Worm (Caenorhabditis elegans) whole organism, L1 larva: ENCODE measurements around the gene H20E11.1.

Experiments used
- C16A3.4 ChIP-seq: fragments of 150-350 bp; optimal IDR thresholded peaks from 2 replicates; lab custom pipeline; 2014; ENCODE audit warnings: missing biosample characterization, missing genetic modification characterization
- F16B12.6 ChIP-seq: fragments of 150-350 bp; optimal IDR thresholded peaks from 2 replicates; lab custom pipeline; 2014; ENCODE audit warnings: missing biosample characterization, missing genetic modification characterization
- Y116A8C.19 ChIP-seq: sonication (generic microtip); optimal IDR thresholded peaks from 2 replicates; lab custom pipeline; 2016; ENCODE audit warnings: missing compliant biosample characterization, missing genetic modification characterization, borderline replicate concordance
- aha-1 ChIP-seq: fragments of 150-350 bp; optimal IDR thresholded peaks from 2 replicates; lab custom pipeline; 2014; ENCODE audit warnings: missing biosample characterization, missing genetic modification characterization
- aly-2 ChIP-seq: fragments of 150-350 bp; optimal IDR thresholded peaks from 2 replicates; lab custom pipeline; 2014; ENCODE audit warnings: missing biosample characterization, missing genetic modification characterization
- blmp-1 ChIP-seq: fragments of 150-350 bp; optimal IDR thresholded peaks from 2 replicates; lab custom pipeline; 2014; ENCODE audit warnings: missing biosample characterization, missing genetic modification characterization
- ceh-63 ChIP-seq: fragments of 200-800 bp; sonication (Bioruptor generic); optimal IDR thresholded peaks from 2 replicates; lab custom pipeline; 2018; ENCODE audit warnings: mild to moderate bottlenecking, missing genetic modification characterization, missing compliant biosample characterization
- ceh-88 ChIP-seq: fragments of 200-800 bp; sonication (Bioruptor generic); IDR thresholded peaks from 2 replicates; pipeline ENCODE4 v1.3.6; 2022; ENCODE audit warnings: missing genetic modification characterization, missing compliant biosample characterization
- ceh-90 ChIP-seq: sonication (generic microtip); optimal IDR thresholded peaks from 2 replicates; lab custom pipeline; 2016; ENCODE audit warnings: missing genetic modification characterization, missing compliant biosample characterization
- dpl-1 ChIP-seq, 3 experiments: fragments of 150-350 bp in 2 of 3; sonication (generic microtip) in 1 of 3; optimal IDR thresholded peaks; 2 replicates each; lab custom pipeline; 2014 to 2017; ENCODE audit warnings: missing biosample characterization in 3 of 3, missing genetic modification characterization in 3 of 3, missing genetic modification reagents in 3 of 3
- dsc-1 ChIP-seq: sonication (generic microtip); optimal IDR thresholded peaks from 2 replicates; lab custom pipeline; 2016; ENCODE audit warnings: mild to moderate bottlenecking, missing genetic modification characterization, missing compliant biosample characterization
- efl-1 ChIP-seq, 4 experiments: fragments of 150-350 bp; optimal IDR thresholded peaks in 3 of 4; peaks in 1 of 4; 1 replicate in 1 of 4; 2 replicates in 3 of 4; lab custom pipeline; 2014; ENCODE audit warnings: missing biosample characterization in 2 of 4, missing genetic modification characterization in 2 of 4, missing genetic modification reagents in 2 of 4
- efl-3 ChIP-seq: fragments of 200-800 bp; sonication (Bioruptor generic); optimal IDR thresholded peaks from 2 replicates; lab custom pipeline; 2018; ENCODE audit warnings: mild to moderate bottlenecking, missing genetic modification characterization, missing compliant biosample characterization
- egl-13 ChIP-seq: sonication (generic microtip); optimal IDR thresholded peaks from 2 replicates; lab custom pipeline; 2016; ENCODE audit warnings: missing genotype, missing genetic modification reagents, missing genetic modification characterization, missing compliant biosample characterization
- egl-27 ChIP-seq, 2 experiments: fragments of 150-350 bp in 1 of 2; sonication (generic microtip); optimal IDR thresholded peaks; 3 replicates each; lab custom pipeline; 2017 to 2018; ENCODE audit warnings: missing biosample characterization in 2 of 2, missing genetic modification characterization in 2 of 2, missing genetic modification reagents in 2 of 2
- elt-2 ChIP-seq: sonication (generic microtip); optimal IDR thresholded peaks from 2 replicates; lab custom pipeline; 2016; ENCODE audit warnings: missing genetic modification characterization, mild to moderate bottlenecking, inconsistent platforms, missing compliant biosample characterization, missing genetic modification reagents
- elt-3 ChIP-seq, 6 experiments: fragments of 150-350 bp in 1 of 6; sonication (generic microtip); optimal IDR thresholded peaks; 2 replicates each; lab custom pipeline; 2017 to 2018; ENCODE audit warnings: missing biosample characterization in 6 of 6, missing genetic modification characterization in 6 of 6, inconsistent platforms in 1 of 6
- fkh-10 ChIP-seq: sonication (generic microtip); optimal IDR thresholded peaks from 2 replicates; lab custom pipeline; 2017; ENCODE audit warnings: missing biosample characterization, missing genetic modification reagents, missing genetic modification characterization
- fkh-4 ChIP-seq: sonication (generic microtip); optimal IDR thresholded peaks from 2 replicates; lab custom pipeline; 2016; ENCODE audit warnings: missing compliant biosample characterization, missing genetic modification characterization, borderline replicate concordance
- fos-1 ChIP-seq: fragments of 150-350 bp; optimal IDR thresholded peaks from 2 replicates; lab custom pipeline; 2014; ENCODE audit warnings: missing biosample characterization, missing genetic modification characterization
- grh-1 ChIP-seq: fragments of 200-800 bp; sonication (Bioruptor generic); IDR thresholded peaks from 2 replicates; pipeline ENCODE4 v1.3.6; 2022; ENCODE audit warnings: missing genetic modification reagents, missing genetic modification characterization, missing compliant biosample characterization
- hlh-17 ChIP-seq: fragments of 200-800 bp; sonication (Bioruptor generic); optimal IDR thresholded peaks from 2 replicates; lab custom pipeline; 2018; ENCODE audit warnings: missing genetic modification characterization, mild to moderate bottlenecking, missing compliant biosample characterization, moderate library complexity, borderline replicate concordance
- irx-1 ChIP-seq: sonication (generic microtip); optimal IDR thresholded peaks from 2 replicates; lab custom pipeline; 2016; ENCODE audit warnings: missing genetic modification characterization, missing compliant biosample characterization
- isw-1 ChIP-seq: fragments of 200-800 bp; sonication (Bioruptor generic); IDR thresholded peaks from 2 replicates; pipeline ENCODE4 v1.3.6; 2022; ENCODE audit warnings: missing genetic modification characterization, missing compliant biosample characterization
- jun-1 ChIP-seq: fragments of 150-350 bp; optimal IDR thresholded peaks from 2 replicates; lab custom pipeline; 2014; ENCODE audit warnings: missing biosample characterization, missing genetic modification reagents, missing genetic modification characterization
- lin-14 ChIP-seq: fragments of 200-800 bp; sonication (Bioruptor generic); optimal IDR thresholded peaks from 2 replicates; lab custom pipeline; 2018; ENCODE audit warnings: mild to moderate bottlenecking, missing genetic modification characterization, moderate library complexity, missing compliant biosample characterization
- lin-35 ChIP-seq, 2 experiments: fragments of 150-350 bp; optimal IDR thresholded peaks; 2 replicates each; lab custom pipeline; 2014; ENCODE audit warnings: missing biosample characterization in 2 of 2, missing genetic modification characterization in 2 of 2, missing genetic modification reagents in 2 of 2
- lir-3 ChIP-seq: sonication (generic microtip); optimal IDR thresholded peaks from 2 replicates; lab custom pipeline; 2016; ENCODE audit warnings: mild to moderate bottlenecking, missing genetic modification characterization, moderate library complexity, missing compliant biosample characterization; ENCODE audit not compliant: poor library complexity
- lsy-2 ChIP-seq, 2 experiments: fragments of 150-350 bp; optimal IDR thresholded peaks; 2 replicates each; lab custom pipeline; 2014; ENCODE audit warnings: missing biosample characterization in 2 of 2, missing genetic modification characterization in 2 of 2
- mdl-1 ChIP-seq, 2 experiments: fragments of 150-350 bp; optimal IDR thresholded peaks; 2 replicates each; lab custom pipeline; 2014 to 2017; ENCODE audit warnings: missing biosample characterization in 2 of 2, missing genetic modification characterization in 2 of 2, inconsistent platforms in 1 of 2
- mef-2 ChIP-seq: fragments of 150-350 bp; optimal IDR thresholded peaks from 2 replicates; lab custom pipeline; 2014; ENCODE audit warnings: missing biosample characterization, missing genetic modification characterization
- nhr-11 ChIP-seq: fragments of 150-350 bp; optimal IDR thresholded peaks from 2 replicates; lab custom pipeline; 2014; ENCODE audit warnings: missing biosample characterization, missing genetic modification characterization
- nhr-19 ChIP-seq: fragments of 200-800 bp; sonication (Bioruptor generic); conservative IDR thresholded peaks from 2 replicates; pipeline ENCODE4 v1.3.6; 2022; ENCODE audit warnings: missing genetic modification characterization, missing compliant biosample characterization
- nhr-20 ChIP-seq: sonication (generic microtip); optimal IDR thresholded peaks from 2 replicates; lab custom pipeline; 2016; ENCODE audit warnings: mild to moderate bottlenecking, missing genetic modification characterization, missing compliant biosample characterization
- nhr-237 ChIP-seq: fragments of 150-350 bp; optimal IDR thresholded peaks from 2 replicates; lab custom pipeline; 2014; ENCODE audit warnings: missing biosample characterization, missing genetic modification characterization
- nhr-47 ChIP-seq: sonication (generic microtip); optimal IDR thresholded peaks from 2 replicates; lab custom pipeline; 2016; ENCODE audit warnings: mild to moderate bottlenecking, missing genetic modification characterization, moderate library complexity, missing compliant biosample characterization
- nhr-85 ChIP-seq: sonication (generic microtip); peaks from one replicate; lab custom pipeline; 2016; ENCODE audit warnings: missing genetic modification characterization, inconsistent platforms, missing compliant biosample characterization
- nhr-90 ChIP-seq: sonication (generic microtip); optimal IDR thresholded peaks from 2 replicates; lab custom pipeline; 2016; ENCODE audit warnings: mild to moderate bottlenecking, missing genetic modification characterization, missing compliant biosample characterization; ENCODE audit not compliant: poor library complexity
- pax-3 ChIP-seq: fragments of 200-800 bp; sonication (Bioruptor generic); optimal IDR thresholded peaks from 2 replicates; lab custom pipeline; 2018; ENCODE audit warnings: mild to moderate bottlenecking, missing genetic modification characterization, moderate library complexity, missing compliant biosample characterization
- pqm-1 ChIP-seq: sonication (generic microtip); optimal IDR thresholded peaks from 3 replicates; lab custom pipeline; 2017; ENCODE audit warnings: missing biosample characterization, missing genetic modification characterization
- skn-1 ChIP-seq: fragments of 150-350 bp; optimal IDR thresholded peaks from 2 replicates; lab custom pipeline; 2014; ENCODE audit warnings: missing biosample characterization, missing genetic modification characterization
- snpc-4 ChIP-seq: fragments of 150-350 bp; optimal IDR thresholded peaks from 2 replicates; lab custom pipeline; 2014; ENCODE audit warnings: missing biosample characterization, missing genetic modification characterization
- sox-4 ChIP-seq: sonication (generic microtip); optimal IDR thresholded peaks from 2 replicates; lab custom pipeline; 2016; ENCODE audit warnings: missing genetic modification characterization, missing compliant biosample characterization
- sptf-1 ChIP-seq: fragments of 150-350 bp; optimal IDR thresholded peaks from 2 replicates; lab custom pipeline; 2014; ENCODE audit warnings: missing biosample characterization, missing genetic modification characterization
- swsn-7 ChIP-seq: sonication (generic microtip); optimal IDR thresholded peaks from 2 replicates; lab custom pipeline; 2016; ENCODE audit warnings: missing genetic modification characterization, missing compliant biosample characterization
- tbx-2 ChIP-seq: sonication (generic microtip); optimal IDR thresholded peaks from 2 replicates; lab custom pipeline; 2016; ENCODE audit warnings: missing genetic modification characterization, missing compliant biosample characterization
- tlp-1 ChIP-seq: fragments of 150-350 bp; optimal IDR thresholded peaks from 2 replicates; lab custom pipeline; 2014; ENCODE audit warnings: missing biosample characterization, missing genetic modification characterization
- unc-86 ChIP-seq: sonication (generic microtip); optimal IDR thresholded peaks from 2 replicates; lab custom pipeline; 2016; ENCODE audit warnings: missing genetic modification characterization, missing compliant biosample characterization
- unc-98 ChIP-seq: fragments of 200-800 bp; sonication (Bioruptor generic); IDR thresholded peaks from 2 replicates; pipeline ENCODE4 v1.3.6; 2022; ENCODE audit warnings: missing genetic modification characterization, missing compliant biosample characterization
- xbp-1 ChIP-seq: sonication (generic microtip); optimal IDR thresholded peaks from 2 replicates; lab custom pipeline; 2016; ENCODE audit warnings: missing genetic modification characterization, missing compliant biosample characterization
- zag-1 ChIP-seq: fragments of 150-350 bp; optimal IDR thresholded peaks from 2 replicates; lab custom pipeline; 2014; ENCODE audit warnings: missing biosample characterization, missing genetic modification characterization
- ztf-11 ChIP-seq, 2 experiments: sonication (generic microtip); optimal IDR thresholded peaks; 2 replicates each; lab custom pipeline; 2016 to 2017; ENCODE audit warnings: missing genetic modification characterization in 2 of 2, missing biosample characterization in 1 of 2, missing compliant biosample characterization in 1 of 2

Gene H20E11.1

ce11 chrIV:6839091-6839522 is 9.2 kb downstream of the H20E11.1 start:
- TF ChIP-seq fos-1 (tag; lab: Kevin White, UChicago) (peak; percentile 58), hlh-17 (no peak), ceh-90 (tag; lab: Kevin White, UChicago) (no peak), unc-98 (GFP tag; lab: Robert Waterston, UW) (0 out of 2 replicates have a peak, but pooled peaks have one; percentile 28), nhr-237 (tag; lab: Kevin White, UChicago) (peak; percentile 34), lin-35 (GFP tag; optimal IDR thresholded peaks at IDR 0.05; lab: Kevin White, UChicago) (peak; percentile 58 to 73), nhr-90 (tag; lab: Kevin White, UChicago) (peak; percentile 69), aha-1 (tag; lab: Kevin White, UChicago) (peak; percentile 24), zag-1 (peak; percentile 73), ceh-88 (GFP tag; lab: Robert Waterston, UW) (peak; percentile 56; the same call in 1 of the 2 replicates), ceh-63 (no peak), grh-1 (GFP tag; lab: Robert Waterston, UW) (no peak), lir-3 (tag; lab: Kevin White, UChicago) (peak; percentile 70), pax-3 (tag; lab: Kevin White, UChicago) (peak; percentile 31), efl-3 (GFP tag; lab: Kevin White, UChicago) (no peak), egl-27 (tag; optimal IDR thresholded peaks at IDR 0.05; lab: Kevin White, UChicago) (peak; percentile 44 to 67), blmp-1 (tag; lab: Kevin White, UChicago) (peak; percentile 80), nhr-19 (GFP tag; lab: Robert Waterston, UW) (peak; percentile 76), aly-2 (peak; percentile 58), dpl-1 (GFP tag; optimal IDR thresholded peaks at IDR 0.05; lab: Kevin White, UChicago) (peak; percentile 36 to 52 (median 45)), irx-1 (tag; lab: Kevin White, UChicago) (peak; percentile 79), swsn-7 (tag; lab: Kevin White, UChicago) (peak; percentile 90), fkh-10 (GFP tag; lab: Kevin White, UChicago) (peak; percentile 94), unc-86 (peak; percentile 81), lin-14 (GFP tag; lab: Kevin White, UChicago) (peak; percentile 99), elt-3 (tag; optimal IDR thresholded peaks at IDR 0.05; lab: Kevin White, UChicago) (no peak), ztf-11 (tag; optimal IDR thresholded peaks at IDR 0.05; lab: Kevin White, UChicago) (no peak), Y116A8C.19 (no peak), mef-2 (peak; percentile 15), egl-13 (peak; percentile 90), mdl-1 (tag; optimal IDR thresholded peaks at IDR 0.05; lab: Kevin White, UChicago) (peak in 1 of 2 experiments; percentile 41), F16B12.6 (no peak), isw-1 (GFP tag; lab: Robert Waterston, UW) (peak; percentile 67), tbx-2 (tag; lab: Kevin White, UChicago) (peak; percentile 91), nhr-20 (tag; lab: Kevin White, UChicago) (peak; percentile 88), nhr-47 (peak; percentile 89), elt-2 (tag; lab: Kevin White, UChicago) (peak; percentile 92), nhr-11 (tag; lab: Kevin White, UChicago) (peak; percentile 77), dsc-1 (tag; lab: Kevin White, UChicago) (peak; percentile 83), lsy-2 (tag; optimal IDR thresholded peaks at IDR 0.05; lab: Kevin White, UChicago) (peak; percentile 80 to 86), snpc-4 (tag; lab: Kevin White, UChicago) (no peak), C16A3.4 (no peak), pqm-1 (tag; lab: Kevin White, UChicago) (peak; percentile 49), sox-4 (tag; lab: Kevin White, UChicago) (peak; percentile 18), fkh-4 (tag; lab: Kevin White, UChicago) (no peak), efl-1 (optimal IDR thresholded peaks at IDR 0.05; lab: Kevin White, UChicago) (peak; percentile 72 to 74), efl-1 (GFP tag; optimal IDR thresholded peaks at IDR 0.05 in 1 of 2; lab: Kevin White, UChicago) (peak; percentile 40 to 90), nhr-85 (tag; lab: Kevin White, UChicago) (peak; percentile 69), tlp-1 (tag; lab: Kevin White, UChicago) (no peak), xbp-1 (tag; lab: Kevin White, UChicago) (peak; percentile 74), skn-1 (tag; lab: Kevin White, UChicago) (peak; percentile 60), sptf-1 (tag; lab: Kevin White, UChicago) (no peak), jun-1 (tag; lab: Kevin White, UChicago) (peak; percentile 79)
